Worm (Caenorhabditis elegans): Measurements from ENCODE around the gene ins-7.

Gene ins-7

ce11 chrIV:9682514-9682913 is at the start of gene ins-7:
ins-7 (minus strand) TSS chrIV:9682845.
- TF ChIP-seq elt-2 (tag; optimal IDR thresholded peaks at IDR 0.05) (peak; percentile 83), tbx-2 (tag; optimal IDR thresholded peaks at IDR 0.05) (no peak), ztf-11 (tag; optimal IDR thresholded peaks at IDR 0.05) (no peak), C34B4.2 (tag; optimal IDR thresholded peaks at IDR 0.05) (no peak)

- TF ChIP-seq ztf-4 (tag; optimal IDR thresholded peaks at IDR 0.05) (no peak), C34B4.2 (tag; optimal IDR thresholded peaks at IDR 0.05) (no peak), egl-27 (tag; optimal IDR thresholded peaks at IDR 0.05) (no peak), nhr-237 (tag; optimal IDR thresholded peaks at IDR 0.05) (no peak), grh-1 (GFP tag; IDR thresholded peaks at IDR 0.05) (no peak), tbx-2 (tag; optimal IDR thresholded peaks at IDR 0.05) (no peak)
Observed at ce11 chrIV:9728376-9728775, 45.7 kb upstream of the ins-7 start, which contains the start of gene nhr-100. nhr-100 (plus strand) TSS chrIV:9728676.

ce11 chrIV:9727217-9727616 is 44.6 kb upstream of the ins-7 start:
- no peak for TF ChIP-seq efl-1 (optimal IDR thresholded peaks at IDR 0.05)
- TF ChIP-seq efl-1 (GFP tag; optimal IDR thresholded peaks at IDR 0.05 in 1 of 2), result no peak
- no peak for TF ChIP-seq sup-37 (GFP tag; optimal IDR thresholded peaks at IDR 0.05)
- no peak for TF ChIP-seq unc-30 (tag; optimal IDR thresholded peaks at IDR 0.05)
- no peak for TF ChIP-seq unc-98 (GFP tag; IDR thresholded peaks at IDR 0.05)
- no peak for TF ChIP-seq egl-13 (tag; optimal IDR thresholded peaks at IDR 0.05)
- TF ChIP-seq F16B12.6 (tag; optimal IDR thresholded peaks at IDR 0.05), result no peak
- TF ChIP-seq nhr-12 (tag; optimal IDR thresholded peaks at IDR 0.05), result no peak
- TF ChIP-seq zag-1 (tag; optimal IDR thresholded peaks at IDR 0.05), result no peak
- no peak for TF ChIP-seq ceh-82 (tag; optimal IDR thresholded peaks at IDR 0.05)
- TF ChIP-seq lin-13 (GFP tag; optimal IDR thresholded peaks at IDR 0.05), result no peak

- no peak for TF ChIP-seq efl-3 (GFP tag; optimal IDR thresholded peaks at IDR 0.05)
- no peak for TF ChIP-seq efl-1 (optimal IDR thresholded peaks at IDR 0.05)
- TF ChIP-seq efl-1 (GFP tag; optimal IDR thresholded peaks at IDR 0.05 in 1 of 2), result no peak
- TF ChIP-seq vab-15 (tag; optimal IDR thresholded peaks at IDR 0.05), result no peak
- TF ChIP-seq hlh-17 (GFP tag; optimal IDR thresholded peaks at IDR 0.05; ENCODE audit: borderline replicate concordance), result no peak
- TF ChIP-seq lin-14 (GFP tag; optimal IDR thresholded peaks at IDR 0.05), result peak; percentile 29
- TF ChIP-seq aly-2 (tag; optimal IDR thresholded peaks at IDR 0.05), result no peak
- no peak for TF ChIP-seq ztf-4 (tag; optimal IDR thresholded peaks at IDR 0.05)
- peak; percentile 57 for TF ChIP-seq nhr-47 (tag; optimal IDR thresholded peaks at IDR 0.05)
- no peak for TF ChIP-seq unc-130 (tag; optimal IDR thresholded peaks at IDR 0.05)
- no peak for TF ChIP-seq ceh-63 (GFP tag; optimal IDR thresholded peaks at IDR 0.05)
- no peak for TF ChIP-seq ceh-8 (GFP tag; optimal IDR thresholded peaks at IDR 0.05)
- TF ChIP-seq jun-1 (tag; optimal IDR thresholded peaks at IDR 0.05), result no peak
- TF ChIP-seq dsc-1 (tag; optimal IDR thresholded peaks at IDR 0.05), result peak; percentile 69
- TF ChIP-seq isw-1 (GFP tag; IDR thresholded peaks at IDR 0.05), result no peak
- TF ChIP-seq sox-4 (tag; optimal IDR thresholded peaks at IDR 0.05), result peak; percentile 9
- peak; percentile 54 for TF ChIP-seq pax-3 (tag; optimal IDR thresholded peaks at IDR 0.05)
- TF ChIP-seq fkh-8 (tag; optimal IDR thresholded peaks at IDR 0.05), result peak; percentile 96
- peak in 1 of 2 experiments; percentile 15 for TF ChIP-seq lsy-2 (tag; optimal IDR thresholded peaks at IDR 0.05)
- TF ChIP-seq C34B4.2 (tag; optimal IDR thresholded peaks at IDR 0.05), result no peak
- TF ChIP-seq nhr-71 (tag; optimal IDR thresholded peaks at IDR 0.05), result peak; percentile 84
- peak; percentile 14 for TF ChIP-seq swsn-7 (tag; optimal IDR thresholded peaks at IDR 0.05)
Observed at ce11 chrIV:9725468-9725985, 42.9 kb upstream of the ins-7 start.
